Worm (Caenorhabditis elegans) whole organism, L2 larva: ENCODE results near the gene nspg-7.1.

Experiments
- C34F6.9 ChIP-seq: fragments of 150-350 bp; optimal IDR thresholded peaks from 2 replicates; lab custom pipeline; 2014; ENCODE audit warnings: missing biosample characterization, missing genetic modification characterization
- R02D3.7 ChIP-seq: fragments of 150-350 bp; optimal IDR thresholded peaks from 2 replicates; lab custom pipeline; 2014; ENCODE audit warnings: missing biosample characterization, missing genetic modification characterization
- Y55F3AM.14 ChIP-seq: fragments of 200-800 bp; sonication (Bioruptor generic); optimal IDR thresholded peaks from 2 replicates; lab custom pipeline; 2018; ENCODE audit warnings: mild to moderate bottlenecking, missing genetic modification characterization, missing compliant biosample characterization
- alr-1 ChIP-seq: fragments of 150-350 bp; optimal IDR thresholded peaks from 2 replicates; lab custom pipeline; 2014; ENCODE audit warnings: missing biosample characterization, missing genetic modification characterization
- ceh-16 ChIP-seq: fragments of 150-350 bp; optimal IDR thresholded peaks from 2 replicates; lab custom pipeline; 2014; ENCODE audit warnings: missing biosample characterization, missing genetic modification characterization
- ceh-82 ChIP-seq: fragments of 150-350 bp; optimal IDR thresholded peaks from 2 replicates; lab custom pipeline; 2014; ENCODE audit warnings: missing biosample characterization, missing genetic modification characterization
- crh-2 ChIP-seq: sonication (generic microtip); optimal IDR thresholded peaks from 2 replicates; lab custom pipeline; 2017; ENCODE audit warnings: missing biosample characterization, missing genetic modification characterization
- dmd-4 ChIP-seq: sonication (generic microtip); optimal IDR thresholded peaks from 2 replicates; lab custom pipeline; 2017; ENCODE audit warnings: missing biosample characterization, missing genetic modification characterization
- elt-1 ChIP-seq: fragments of 150-350 bp; optimal IDR thresholded peaks from 2 replicates; lab custom pipeline; 2014; ENCODE audit warnings: missing biosample characterization, missing genetic modification characterization
- elt-3 ChIP-seq: sonication (generic microtip); optimal IDR thresholded peaks from 2 replicates; lab custom pipeline; 2017; ENCODE audit warnings: missing biosample characterization, missing genetic modification characterization
- fos-1 ChIP-seq: fragments of 150-350 bp; optimal IDR thresholded peaks from 2 replicates; lab custom pipeline; 2014; ENCODE audit warnings: missing biosample characterization, missing genetic modification characterization
- lin-11 ChIP-seq: fragments of 150-350 bp; sonication (generic microtip); optimal IDR thresholded peaks from 2 replicates; lab custom pipeline; 2014; ENCODE audit warnings: missing biosample characterization, missing genetic modification characterization, inconsistent platforms, mixed read lengths
- lin-13 ChIP-seq: fragments of 150-350 bp; optimal IDR thresholded peaks from 2 replicates; lab custom pipeline; 2014; ENCODE audit warnings: missing biosample characterization, missing genetic modification reagents, missing genetic modification characterization
- lsy-2 ChIP-seq, 2 experiments: fragments of 150-350 bp in 1 of 2; sonication (generic microtip) in 1 of 2; optimal IDR thresholded peaks; 2 replicates each; lab custom pipeline; 2014 to 2017; ENCODE audit warnings: missing biosample characterization in 2 of 2, missing genetic modification characterization in 2 of 2
- mab-5 ChIP-seq: fragments of 150-350 bp; optimal IDR thresholded peaks from 2 replicates; lab custom pipeline; 2014; ENCODE audit warnings: missing biosample characterization, missing genetic modification characterization
- mbf-1 ChIP-seq: sonication (generic microtip); optimal IDR thresholded peaks from 2 replicates; lab custom pipeline; 2017; ENCODE audit warnings: missing biosample characterization, missing genetic modification characterization
- nhr-11 ChIP-seq: fragments of 150-350 bp; optimal IDR thresholded peaks from 2 replicates; lab custom pipeline; 2014; ENCODE audit warnings: missing biosample characterization, missing genetic modification characterization
- nhr-12 ChIP-seq: fragments of 150-350 bp; optimal IDR thresholded peaks from 2 replicates; lab custom pipeline; 2014; ENCODE audit warnings: missing biosample characterization, missing genetic modification characterization
- nhr-129 ChIP-seq: fragments of 150-350 bp; optimal IDR thresholded peaks from 2 replicates; lab custom pipeline; 2014; ENCODE audit warnings: missing biosample characterization, missing genetic modification characterization
- nhr-21 ChIP-seq: fragments of 150-350 bp; optimal IDR thresholded peaks from 2 replicates; lab custom pipeline; 2014; ENCODE audit warnings: missing biosample characterization, missing genetic modification characterization
- nhr-23 ChIP-seq: fragments of 150-350 bp; optimal IDR thresholded peaks from 2 replicates; lab custom pipeline; 2014; ENCODE audit warnings: missing biosample characterization, missing genetic modification reagents, missing genetic modification characterization
- nhr-237 ChIP-seq: fragments of 150-350 bp; optimal IDR thresholded peaks from 2 replicates; lab custom pipeline; 2014; ENCODE audit warnings: missing biosample characterization, missing genetic modification characterization
- nhr-25 ChIP-seq: fragments of 150-350 bp; sonication (generic microtip); optimal IDR thresholded peaks from 3 replicates; lab custom pipeline; 2014; ENCODE audit warnings: missing biosample characterization, missing genetic modification characterization
- nhr-77 ChIP-seq: fragments of 150-350 bp; optimal IDR thresholded peaks from 2 replicates; lab custom pipeline; 2014; ENCODE audit warnings: missing biosample characterization, missing genetic modification characterization
- peb-1 ChIP-seq: fragments of 150-350 bp; optimal IDR thresholded peaks from 2 replicates; lab custom pipeline; 2014; ENCODE audit warnings: missing biosample characterization, missing genetic modification characterization
- sem-4 ChIP-seq: fragments of 150-350 bp; optimal IDR thresholded peaks from 2 replicates; lab custom pipeline; 2014; ENCODE audit warnings: missing biosample characterization, missing genetic modification reagents, missing genetic modification characterization
- skn-1 ChIP-seq: sonication (generic microtip); optimal IDR thresholded peaks from 2 replicates; lab custom pipeline; 2017; ENCODE audit warnings: missing biosample characterization, missing genetic modification characterization
- sma-3 ChIP-seq: sonication (generic microtip); optimal IDR thresholded peaks from 2 replicates; lab custom pipeline; 2016; ENCODE audit warnings: missing genetic modification reagents, missing genetic modification characterization, missing compliant biosample characterization
- sma-9 ChIP-seq, 2 experiments: fragments of 150-350 bp in 1 of 2; sonication (generic microtip) in 1 of 2; optimal IDR thresholded peaks; 2 replicates each; lab custom pipeline; 2014 to 2016; ENCODE audit warnings: missing genetic modification characterization in 2 of 2, mild to moderate bottlenecking in 1 of 2, missing biosample characterization in 1 of 2, missing compliant biosample characterization in 1 of 2, missing genetic modification reagents in 1 of 2, moderate library complexity in 1 of 2
- snpc-4 ChIP-seq: fragments of 150-350 bp; optimal IDR thresholded peaks from 2 replicates; lab custom pipeline; 2014; ENCODE audit warnings: missing biosample characterization, missing genetic modification characterization
- unc-39 ChIP-seq: fragments of 150-350 bp; optimal IDR thresholded peaks from 2 replicates; lab custom pipeline; 2014; ENCODE audit warnings: missing biosample characterization, missing genetic modification characterization
- unc-55 ChIP-seq: fragments of 150-350 bp; sonication (generic microtip); optimal IDR thresholded peaks from 3 replicates; lab custom pipeline; 2014; ENCODE audit warnings: missing biosample characterization, missing genetic modification reagents, missing genetic modification characterization
- unc-62 ChIP-seq: fragments of 150-350 bp; optimal IDR thresholded peaks from 2 replicates; lab custom pipeline; 2014; ENCODE audit warnings: missing biosample characterization, missing genetic modification reagents, missing genetic modification characterization
- zag-1 ChIP-seq: fragments of 150-350 bp; optimal IDR thresholded peaks from 2 replicates; lab custom pipeline; 2014; ENCODE audit warnings: missing biosample characterization, missing genetic modification characterization
- ztf-1 ChIP-seq: fragments of 200-800 bp; sonication (Bioruptor generic); conservative IDR thresholded peaks from 2 replicates; pipeline ENCODE4 v1.3.6; 2022; ENCODE audit warnings: missing genetic modification characterization, missing compliant biosample characterization
- ztf-4 ChIP-seq: fragments of 150-350 bp; optimal IDR thresholded peaks from 2 replicates; lab custom pipeline; 2014; ENCODE audit warnings: missing biosample characterization, missing genetic modification characterization

Gene nspg-7.1

DNA sequence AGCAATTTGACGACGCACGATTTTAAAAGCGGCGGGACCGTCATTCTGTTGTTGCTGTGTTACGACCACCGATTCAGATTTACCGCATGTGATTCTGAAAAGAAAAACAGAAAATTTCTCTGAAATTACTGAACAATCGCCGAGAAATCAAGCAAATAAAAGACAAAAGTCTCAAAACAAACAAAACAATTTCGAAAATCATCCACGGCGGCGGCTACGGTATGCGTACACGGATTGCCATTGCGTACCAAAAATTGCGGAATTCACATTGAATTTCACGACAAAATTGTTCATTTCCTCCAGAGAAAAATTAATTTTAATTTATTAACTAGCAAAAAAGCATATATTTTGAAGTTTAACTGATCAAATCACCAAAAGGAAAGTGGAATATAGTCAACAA is 35.8 kb upstream of the nspg-7.1 start, which contains the start of gene pezo-1:
Gene pezo-1, minus strand, starts transcription at position 101 of the 400 bp plus-strand sequence.
- peak in 1 of 2 experiments; percentile 34 for TF ChIP-seq lsy-2 (tag; optimal IDR thresholded peaks at IDR 0.05; lab: Kevin White, UChicago)
- no peak for TF ChIP-seq zag-1 (tag; lab: Kevin White, UChicago)
- TF ChIP-seq nhr-25 (tag; lab: Kevin White, UChicago): no peak
- no peak for TF ChIP-seq fos-1
- no peak for TF ChIP-seq unc-62

DNA sequence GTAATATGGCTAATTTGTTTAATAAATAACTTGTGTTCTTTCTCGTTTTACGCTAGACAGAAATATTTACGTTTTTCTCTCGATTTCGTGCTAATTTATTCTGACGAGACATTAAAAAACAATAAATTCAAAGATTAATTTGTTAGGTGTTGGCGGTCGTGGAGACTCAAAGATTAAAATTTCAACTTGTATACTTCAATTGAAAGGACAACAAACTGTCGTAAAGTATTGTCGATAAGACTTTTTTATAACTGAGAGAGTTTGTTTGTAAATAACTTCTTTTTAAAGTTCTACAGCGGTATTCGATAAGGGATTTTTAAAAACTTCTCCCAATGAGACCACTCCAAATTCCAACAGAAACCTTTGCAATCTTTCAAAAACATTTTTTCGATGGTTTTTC is 23.1 kb upstream of the nspg-7.1 start:
- TF ChIP-seq dmd-4 (tag; lab: Kevin White, UChicago) (no peak), nhr-129 (tag; lab: Kevin White, UChicago) (no peak), nhr-77 (tag; lab: Kevin White, UChicago) (no peak), zag-1 (tag; lab: Kevin White, UChicago) (no peak)

DNA sequence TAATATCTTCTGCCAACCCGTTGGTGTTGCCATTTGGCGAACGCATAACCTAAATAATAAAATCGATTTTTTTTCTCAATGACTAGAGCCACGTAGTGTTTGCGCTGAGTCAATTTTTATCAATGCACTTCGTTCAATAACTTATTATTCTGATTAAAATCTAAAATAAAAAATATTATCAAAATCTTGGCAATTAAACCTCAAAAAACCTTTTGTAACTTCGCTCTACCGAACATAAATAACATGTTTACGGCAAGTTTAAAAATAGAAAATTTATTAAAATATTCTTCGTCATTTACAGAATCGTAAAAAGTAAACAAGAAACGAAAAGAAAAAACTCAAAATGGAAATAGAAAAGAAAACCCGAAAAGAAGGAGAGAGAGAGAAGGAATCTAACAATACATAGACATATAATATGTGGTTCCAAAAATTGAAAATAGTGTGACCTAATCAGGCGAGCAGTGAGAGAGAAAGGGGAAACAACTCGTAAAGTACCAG is 12.5 kb upstream of the nspg-7.1 start, which contains the start of gene pigc-1:
Gene pigc-1, minus strand, starts transcription at position 51 of the 498 bp plus-strand sequence.
- TF ChIP-seq C34F6.9 (tag; lab: Kevin White, UChicago) (peak; percentile 44), alr-1 (tag; lab: Kevin White, UChicago) (no peak), fos-1 (peak; percentile 20)
- TF ChIP-seq, all 48 proteins: peak for 2

DNA sequence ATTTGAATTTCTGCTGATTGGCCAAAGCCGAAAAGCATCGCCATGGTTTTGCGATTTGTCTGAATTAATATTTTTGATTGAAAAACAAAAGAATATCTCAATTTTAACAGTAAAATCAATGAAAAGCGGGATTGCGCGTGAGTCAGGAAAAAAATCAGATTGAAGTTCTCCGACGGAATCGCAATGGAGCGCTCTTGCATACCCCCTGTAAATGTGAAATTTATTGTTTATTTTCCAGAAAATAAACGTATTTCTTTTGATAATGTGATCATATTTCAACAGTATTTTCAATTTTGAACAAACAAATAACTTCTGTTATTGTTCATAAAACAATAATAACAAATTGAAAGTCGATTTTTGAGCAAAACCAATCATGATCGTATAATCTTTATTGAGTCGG is 10.9 kb upstream of the nspg-7.1 start, which contains the start of gene vps-26:
Gene vps-26, minus strand, starts transcription at position 200 of the 400 bp plus-strand sequence.
- TF ChIP-seq fos-1 (peak; percentile 47), nhr-129 (tag; lab: Kevin White, UChicago) (peak; percentile 40), unc-55 (GFP tag; lab: Kevin White, UChicago) (peak; percentile 26), C34F6.9 (tag; lab: Kevin White, UChicago) (peak; percentile 48), lsy-2 (tag; optimal IDR thresholded peaks at IDR 0.05; lab: Kevin White, UChicago) (peak in 1 of 2 experiments; percentile 49), R02D3.7 (no peak)

DNA sequence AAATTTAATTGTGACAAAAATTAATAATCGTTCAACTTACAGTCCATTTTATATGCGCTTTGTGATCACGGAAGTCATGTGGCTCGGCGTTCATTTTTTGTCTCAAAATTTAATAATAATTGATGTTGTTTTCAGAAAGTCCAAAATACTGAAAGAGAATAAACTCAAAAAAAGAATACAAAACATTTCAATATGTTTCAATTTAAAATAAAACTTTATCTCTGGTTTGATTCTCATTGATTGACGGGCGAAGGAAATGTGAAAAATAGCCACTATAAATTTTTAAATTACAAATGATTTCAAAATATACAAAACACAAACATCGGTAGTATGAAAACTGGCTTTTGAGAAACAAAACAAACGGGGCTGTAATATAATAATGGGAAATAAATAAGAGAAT is 8.6 kb upstream of the nspg-7.1 start, which contains the start of gene T20D3.6:
Gene T20D3.6, minus strand, starts transcription at position 101 of the 400 bp plus-strand sequence.
- TF ChIP-seq nhr-237 (tag; lab: Kevin White, UChicago): no peak
- no peak for TF ChIP-seq unc-62
- TF ChIP-seq alr-1 (tag; lab: Kevin White, UChicago): no peak
- TF ChIP-seq ztf-1 (GFP tag; lab: Robert Waterston, UW): no peak
- no peak for TF ChIP-seq nhr-11 (tag; lab: Kevin White, UChicago)

DNA sequence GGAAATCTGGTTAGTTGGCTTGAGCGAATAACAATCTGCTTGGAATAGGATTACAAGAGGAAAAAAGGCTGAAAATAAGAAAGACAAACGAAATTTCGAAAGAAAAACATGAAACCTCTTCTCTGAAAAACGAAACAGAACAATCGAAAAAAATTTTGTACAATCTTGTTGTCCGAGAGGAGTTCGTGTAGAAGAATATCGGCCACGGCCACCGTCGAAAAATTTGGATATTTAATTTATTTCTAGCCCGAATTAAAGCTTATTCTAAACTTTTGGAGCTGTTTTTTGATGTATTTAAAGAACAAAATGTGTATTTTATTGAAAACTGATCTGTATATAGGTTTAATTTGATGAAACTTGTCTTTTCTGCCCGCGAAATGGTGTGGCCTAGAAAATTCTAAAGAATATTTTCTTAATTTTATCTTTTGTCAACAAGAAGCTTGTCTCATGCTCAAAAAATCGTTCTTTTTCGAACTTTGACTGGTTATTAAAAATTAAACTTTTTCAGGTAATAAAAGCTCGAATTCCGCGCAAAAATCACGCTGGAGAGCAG is 6.0 kb upstream of the nspg-7.1 start, which contains the start of gene T20D3.5:
Gene T20D3.5, plus strand, starts transcription at position 503 of the 553 bp plus-strand sequence.
- no peak for TF ChIP-seq unc-55 (GFP tag; lab: Kevin White, UChicago)
- TF ChIP-seq mbf-1: no peak
- no peak for TF ChIP-seq nhr-21 (tag; lab: Kevin White, UChicago)
- TF ChIP-seq, all 48 proteins: peak for 0

DNA sequence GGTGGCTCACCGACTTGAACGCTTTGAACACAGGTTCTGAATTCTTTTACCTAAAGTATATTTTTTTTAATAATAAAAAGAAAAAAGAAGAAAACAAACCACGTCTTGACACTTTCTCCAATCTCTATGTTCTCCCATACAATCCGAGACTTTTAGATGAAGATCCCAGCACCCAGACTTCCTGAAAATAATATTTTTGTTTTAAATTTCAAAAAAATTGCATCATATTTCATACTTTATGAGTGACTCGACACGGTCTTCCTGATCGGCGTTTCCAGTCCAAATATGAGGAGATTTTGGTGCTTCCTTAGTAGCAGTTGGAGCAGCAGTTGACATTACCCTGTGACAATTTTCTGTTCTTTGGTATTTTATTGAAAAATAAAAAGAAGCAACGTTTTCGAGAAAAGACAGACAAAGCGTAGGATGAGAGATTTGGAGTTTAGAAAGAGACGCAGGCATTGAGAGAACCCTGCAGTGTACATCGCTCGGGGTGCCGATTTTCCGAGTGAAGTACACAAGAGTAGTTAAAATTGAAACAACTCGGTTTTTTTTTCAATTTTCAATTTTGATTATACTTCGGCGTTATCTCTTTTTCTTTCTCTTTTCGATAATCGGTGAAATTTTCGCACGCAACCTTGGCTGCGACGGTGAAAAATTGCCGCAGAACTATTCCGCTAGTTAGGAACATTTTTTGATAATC is 5.0 kb upstream of the nspg-7.1 start, which contains the start of the genes coa-4 and T20D3.14:
Gene coa-4, minus strand, starts transcription at position 51 of the 700 bp plus-strand sequence.
Gene T20D3.14, minus strand, starts transcription at position 358 of the 700 bp plus-strand sequence.
- TF ChIP-seq R02D3.7 (no peak), sma-3 (GFP tag; lab: Kevin White, UChicago) (peak; percentile 19), nhr-77 (tag; lab: Kevin White, UChicago) (no peak), zag-1 (tag; lab: Kevin White, UChicago) (no peak), ceh-82 (tag; lab: Kevin White, UChicago) (no peak), sma-9 (GFP tag; optimal IDR thresholded peaks at IDR 0.05; lab: Kevin White, UChicago) (no peak), sma-9 (tag; optimal IDR thresholded peaks at IDR 0.05; lab: Kevin White, UChicago) (no peak), nhr-25 (tag; lab: Kevin White, UChicago) (peak; percentile 23), nhr-129 (tag; lab: Kevin White, UChicago) (peak; percentile 59), nhr-11 (tag; lab: Kevin White, UChicago) (no peak), snpc-4 (no peak), ztf-4 (no peak), crh-2 (tag; lab: Kevin White, UChicago) (peak; percentile 66), skn-1 (tag; lab: Kevin White, UChicago) (no peak), mab-5 (tag; lab: Kevin White, UChicago) (no peak), ceh-16 (tag; lab: Kevin White, UChicago) (no peak), lin-13 (GFP tag; lab: Kevin White, UChicago) (peak; percentile 23), nhr-23 (tag; lab: Kevin White, UChicago) (no peak), unc-39 (tag; lab: Kevin White, UChicago) (no peak), nhr-12 (tag; lab: Kevin White, UChicago) (no peak), lin-11 (tag; lab: Kevin White, UChicago) (no peak), Y55F3AM.14 (GFP tag; lab: Kevin White, UChicago) (no peak), elt-3 (no peak), nhr-21 (tag; lab: Kevin White, UChicago) (no peak), unc-62 (no peak), peb-1 (tag; lab: Kevin White, UChicago) (no peak), sem-4 (tag; lab: Kevin White, UChicago) (peak; percentile 25), mbf-1 (no peak), elt-1 (tag; lab: Kevin White, UChicago) (no peak)
